Worm (Caenorhabditis elegans): ENCODE measurements around the gene ZK688.9.

- TF ChIP-seq nhr-25 (tag; optimal IDR thresholded peaks at IDR 0.05): no peak
- TF ChIP-seq gmeb-1 (tag; optimal IDR thresholded peaks at IDR 0.05): no peak
- TF ChIP-seq R02D3.7 (tag; optimal IDR thresholded peaks at IDR 0.05): no peak
- TF ChIP-seq nhr-77 (tag; optimal IDR thresholded peaks at IDR 0.05): no peak
- TF ChIP-seq ztf-4 (tag; optimal IDR thresholded peaks at IDR 0.05): no peak
- no peak for TF ChIP-seq ZK546.5 (tag; optimal IDR thresholded peaks at IDR 0.05)
Measured at ce11 chrIII:7907515-7907914, 24.7 kb upstream of the ZK688.9 start, which contains the start of gene pcp-5.

All from whole organism, L2 larva.